Worm (Caenorhabditis elegans): ENCODE measurements around the gene pqn-31.

ce11 chrV:9154772-9155171, 45.4 kb downstream of the pqn-31 start, which contains the start of gene B0222.5:
- TF ChIP-seq nhr-25 (tag; optimal IDR thresholded peaks at IDR 0.05) (no peak), unc-62 (GFP tag; optimal IDR thresholded peaks at IDR 0.05) (no peak), nhr-6 (tag; optimal IDR thresholded peaks at IDR 0.05) (no peak), egl-27 (tag; optimal IDR thresholded peaks at IDR 0.05) (no peak)

All from whole organism, L2 larva.